Fruit fly (Drosophila melanogaster) whole organism, embryonic: ENCODE results near the gene CG13995.

Experiments used
- Abd-B ChIP-seq: fragments of 200-800 bp; sonication (Bioruptor generic); optimal IDR thresholded peaks from 2 replicates; lab custom pipeline; 2018; ENCODE audit warnings: missing biosample characterization, mild to moderate bottlenecking, missing genetic modification characterization, moderate library complexity
- Atf-2 ChIP-seq: fragments of 200-800 bp; sonication (Bioruptor generic); optimal IDR thresholded peaks from 2 replicates; lab custom pipeline; 2016; ENCODE audit warnings: missing biosample characterization, missing genetic modification characterization
- BEAF-32 ChIP-seq: fragments of 200-800 bp; sonication (Bioruptor generic); optimal IDR thresholded peaks from 3 replicates; lab custom pipeline; 2017; ENCODE audit warnings: missing biosample characterization, missing genetic modification characterization, mild to moderate bottlenecking, moderate library complexity, missing genetic modification reagents
- CG10267 ChIP-seq: fragments of 200-800 bp; sonication (Bioruptor generic); optimal IDR thresholded peaks from 2 replicates; lab custom pipeline; 2018; ENCODE audit warnings: missing biosample characterization, mild to moderate bottlenecking, missing genetic modification characterization, moderate library complexity
- CG11247 ChIP-seq: fragments of 200-800 bp; sonication (Bioruptor generic); IDR thresholded peaks from 2 replicates; pipeline ENCODE4 v1.3.6; 2022; ENCODE audit warnings: missing biosample characterization, missing genetic modification characterization
- CG11504 ChIP-seq: fragments of 200-800 bp; sonication (Bioruptor generic); optimal IDR thresholded peaks from 3 replicates; lab custom pipeline; 2019; ENCODE audit warnings: missing biosample characterization, mild to moderate bottlenecking, missing genetic modification characterization, moderate library complexity
- CG11695 ChIP-seq: fragments of 200-800 bp; sonication (Bioruptor generic); IDR thresholded peaks from 3 replicates; pipeline ENCODE4 v1.3.6; 2022; ENCODE audit warnings: missing biosample characterization, missing genetic modification characterization
- CG12391 ChIP-seq: fragments of 200-800 bp; sonication (Bioruptor generic); optimal IDR thresholded peaks from 3 replicates; lab custom pipeline; 2018; ENCODE audit warnings: missing biosample characterization, mild to moderate bottlenecking, missing genetic modification characterization, moderate library complexity
- CG13624 ChIP-seq: fragments of 200-800 bp; sonication (Bioruptor generic); optimal IDR thresholded peaks from 2 replicates; lab custom pipeline; 2016; ENCODE audit warnings: missing biosample characterization, missing genetic modification characterization
- CG15514 ChIP-seq: fragments of 200-800 bp; sonication (Bioruptor generic); optimal IDR thresholded peaks from 3 replicates; lab custom pipeline; 2017; ENCODE audit warnings: missing biosample characterization, missing genetic modification characterization, mild to moderate bottlenecking, moderate library complexity, missing genetic modification reagents
- CG17912 ChIP-seq: fragments of 200-800 bp; sonication (Bioruptor generic); optimal IDR thresholded peaks from 2 replicates; lab custom pipeline; 2018; ENCODE audit warnings: missing biosample characterization, mild to moderate bottlenecking, missing genetic modification characterization
- CG1792 ChIP-seq: fragments of 200-800 bp; sonication (Bioruptor generic); optimal IDR thresholded peaks from 2 replicates; lab custom pipeline; 2016; ENCODE audit warnings: missing biosample characterization, missing genetic modification characterization
- CG2199 ChIP-seq: fragments of 200-800 bp; sonication (Bioruptor generic); IDR thresholded peaks from 3 replicates; pipeline ENCODE4 v1.3.6; 2022; ENCODE audit warnings: missing biosample characterization, missing genetic modification characterization
- CG3163 ChIP-seq: fragments of 200-800 bp; sonication (Bioruptor generic); optimal IDR thresholded peaks from 3 replicates; lab custom pipeline; 2016; ENCODE audit warnings: missing biosample characterization, missing genetic modification characterization
- CG4424 ChIP-seq: fragments of 200-800 bp; sonication (Bioruptor generic); optimal IDR thresholded peaks from 3 replicates; lab custom pipeline; 2016; ENCODE audit warnings: missing biosample characterization, missing genetic modification characterization
- CG4617 ChIP-seq: fragments of 200-800 bp; sonication (Bioruptor generic); optimal IDR thresholded peaks from 3 replicates; lab custom pipeline; 2016; ENCODE audit warnings: missing biosample characterization, missing genetic modification characterization, borderline replicate concordance
- CG7963 ChIP-seq: fragments of 200-800 bp; sonication (Bioruptor generic); IDR thresholded peaks from 3 replicates; pipeline ENCODE4 v1.3.6; 2022; ENCODE audit warnings: missing biosample characterization, missing genetic modification characterization; ENCODE audit not compliant: partially characterized antibody
- CG8388 ChIP-seq: fragments of 200-800 bp; sonication (Bioruptor generic); optimal IDR thresholded peaks from 2 replicates; lab custom pipeline; 2019; ENCODE audit warnings: missing biosample characterization, mild to moderate bottlenecking, missing genetic modification characterization, moderate library complexity
- CG8765 ChIP-seq: fragments of 200-800 bp; sonication (Bioruptor generic); IDR thresholded peaks from 2 replicates; pipeline ENCODE4 v1.3.6; 2022; ENCODE audit warnings: missing biosample characterization, missing genetic modification characterization
- CHES-1-like ChIP-seq: fragments of 200-800 bp; sonication (Bioruptor generic); optimal IDR thresholded peaks from 2 replicates; lab custom pipeline; 2016; ENCODE audit warnings: missing biosample characterization, missing genetic modification characterization
- Camta ChIP-seq: fragments of 200-800 bp; sonication (Bioruptor generic); optimal IDR thresholded peaks from 2 replicates; lab custom pipeline; 2016; ENCODE audit warnings: missing biosample characterization, missing genetic modification characterization
- Deaf1 ChIP-seq: fragments of 200-800 bp; optimal IDR thresholded peaks from 3 replicates; lab custom pipeline; 2019; ENCODE audit warnings: missing biosample characterization, mild to moderate bottlenecking, missing genetic modification characterization, moderate library complexity
- Drgx ChIP-seq: fragments of 200-800 bp; sonication (Bioruptor generic); IDR thresholded peaks from 2 replicates; pipeline ENCODE4 v1.3.6; 2022; ENCODE audit warnings: missing biosample characterization, missing genetic modification characterization
- E2f2 ChIP-seq: fragments of 200-800 bp; sonication (Bioruptor generic); IDR thresholded peaks from 2 replicates; pipeline ENCODE4 v1.3.6; 2022; ENCODE audit warnings: missing biosample characterization, missing genetic modification characterization
- Fer1 ChIP-seq: fragments of 200-800 bp; sonication (Bioruptor generic); optimal IDR thresholded peaks from 2 replicates; lab custom pipeline; 2017; ENCODE audit warnings: missing biosample characterization, mild to moderate bottlenecking, missing genetic modification characterization
- Hr51 ChIP-seq, 2 experiments: fragments of 200-800 bp; sonication (Bioruptor generic); optimal IDR thresholded peaks; 2 replicates in 1 of 2; 3 replicates in 1 of 2; lab custom pipeline; 2016 to 2018; ENCODE audit warnings: missing biosample characterization in 2 of 2, missing genetic modification characterization in 2 of 2, mild to moderate bottlenecking in 1 of 2, moderate library complexity in 1 of 2
- Sin3A ChIP-seq: fragments of >200 bp; optimal IDR thresholded peaks from 2 replicates; lab custom pipeline; 2018
- Sox102F ChIP-seq: fragments of 200-800 bp; sonication (Bioruptor generic); optimal IDR thresholded peaks from 2 replicates; lab custom pipeline; 2018; ENCODE audit warnings: missing biosample characterization, mild to moderate bottlenecking, missing genetic modification characterization, moderate library complexity
- Sry-β ChIP-seq: fragments of 200-800 bp; sonication (Bioruptor generic); optimal IDR thresholded peaks from 2 replicates; lab custom pipeline; 2018; ENCODE audit warnings: missing biosample characterization, mild to moderate bottlenecking, missing genetic modification characterization, moderate library complexity
- Tbp ChIP-seq: fragments of >200 bp; optimal IDR thresholded peaks from 2 replicates; lab custom pipeline; 2018; ENCODE audit warnings: missing biosample characterization, missing genetic modification characterization
- btn ChIP-seq: fragments of 200-800 bp; sonication (Bioruptor generic); optimal IDR thresholded peaks from 2 replicates; lab custom pipeline; 2016; ENCODE audit warnings: missing biosample characterization, missing genetic modification characterization
- cas ChIP-seq: fragments of 200-800 bp; sonication (Bioruptor generic); IDR thresholded peaks from 2 replicates; pipeline ENCODE4 v1.3.6; 2022; ENCODE audit warnings: missing biosample characterization, missing genetic modification characterization
- danr ChIP-seq: fragments of 200-800 bp; sonication (Bioruptor generic); IDR thresholded peaks from 2 replicates; pipeline ENCODE4 v1.3.6; 2022; ENCODE audit warnings: missing biosample characterization, missing genetic modification characterization
- dm ChIP-seq: fragments of 200-800 bp; sonication (Bioruptor generic); optimal IDR thresholded peaks from 3 replicates; lab custom pipeline; 2016; ENCODE audit warnings: missing biosample characterization, missing genetic modification characterization
- eve ChIP-seq, 2 experiments: fragments of >200 bp; optimal IDR thresholded peaks; 2 replicates each; lab custom pipeline; 2017; ENCODE audit warnings: missing biosample characterization in 2 of 2, missing genetic modification characterization in 2 of 2
- exex ChIP-seq: fragments of 200-800 bp; sonication (Bioruptor generic); optimal IDR thresholded peaks from 4 replicates; lab custom pipeline; 2018; ENCODE audit warnings: missing biosample characterization, mild to moderate bottlenecking, missing genetic modification characterization, moderate library complexity
- fru ChIP-seq: fragments of >200 bp; optimal IDR thresholded peaks from 2 replicates; lab custom pipeline; 2017
- gem ChIP-seq: fragments of 200-800 bp; sonication (Bioruptor generic); optimal IDR thresholded peaks from 2 replicates; lab custom pipeline; 2019; ENCODE audit warnings: missing biosample characterization, mild to moderate bottlenecking, missing genetic modification characterization, moderate library complexity
- h ChIP-seq: fragments of >200 bp; optimal IDR thresholded peaks from 2 replicates; lab custom pipeline; 2017
- knrl ChIP-seq: fragments of 200-800 bp; sonication (Bioruptor generic); IDR thresholded peaks from 3 replicates; pipeline ENCODE4 v1.3.6; 2022; ENCODE audit warnings: missing biosample characterization, missing genetic modification characterization; ENCODE audit not compliant: partially characterized antibody
- lilli ChIP-seq: fragments of 200-800 bp; sonication (Bioruptor generic); optimal IDR thresholded peaks from 3 replicates; lab custom pipeline; 2016; ENCODE audit warnings: missing biosample characterization, missing genetic modification characterization
- lov ChIP-seq, 2 experiments: fragments of 200-800 bp in 1 of 2; fragments of >200 bp in 1 of 2; sonication (Bioruptor generic) in 1 of 2; IDR thresholded peaks in 1 of 2; optimal IDR thresholded peaks in 1 of 2; 2 replicates in 1 of 2; 3 replicates in 1 of 2; pipeline versions ENCODE4 v1.3.6 to Lab custom; 2017 to 2022; ENCODE audit warnings: missing biosample characterization in 1 of 2, missing genetic modification characterization in 1 of 2
- pfk ChIP-seq: fragments of 200-800 bp; sonication (Bioruptor generic); optimal IDR thresholded peaks from 2 replicates; lab custom pipeline; 2018; ENCODE audit warnings: missing biosample characterization, mild to moderate bottlenecking, missing genetic modification characterization, moderate library complexity
- pita ChIP-seq: fragments of 200-800 bp; sonication (Bioruptor generic); optimal IDR thresholded peaks from 2 replicates; lab custom pipeline; 2017; ENCODE audit warnings: missing biosample characterization, mild to moderate bottlenecking, missing genetic modification characterization
- rib ChIP-seq: fragments of 200-800 bp; sonication (Bioruptor generic); IDR thresholded peaks from 2 replicates; pipeline ENCODE4 v1.3.6; 2022; ENCODE audit warnings: missing biosample characterization, missing genetic modification characterization
- run ChIP-seq: fragments of 200-800 bp; sonication (Bioruptor generic); optimal IDR thresholded peaks from 3 replicates; lab custom pipeline; 2018; ENCODE audit warnings: missing biosample characterization, mild to moderate bottlenecking, missing genetic modification characterization
- tup ChIP-seq: fragments of 200-800 bp; sonication (Bioruptor generic); optimal IDR thresholded peaks from 2 replicates; lab custom pipeline; 2016; ENCODE audit warnings: missing biosample characterization, mild to moderate bottlenecking, missing genetic modification characterization, moderate library complexity
- vnd ChIP-seq: fragments of 200-800 bp; sonication (Bioruptor generic); IDR thresholded peaks from 3 replicates; pipeline ENCODE4 v1.3.6; 2022; ENCODE audit warnings: missing biosample characterization, missing genetic modification characterization; ENCODE audit not compliant: partially characterized antibody

The CG13995 gene

DNA sequence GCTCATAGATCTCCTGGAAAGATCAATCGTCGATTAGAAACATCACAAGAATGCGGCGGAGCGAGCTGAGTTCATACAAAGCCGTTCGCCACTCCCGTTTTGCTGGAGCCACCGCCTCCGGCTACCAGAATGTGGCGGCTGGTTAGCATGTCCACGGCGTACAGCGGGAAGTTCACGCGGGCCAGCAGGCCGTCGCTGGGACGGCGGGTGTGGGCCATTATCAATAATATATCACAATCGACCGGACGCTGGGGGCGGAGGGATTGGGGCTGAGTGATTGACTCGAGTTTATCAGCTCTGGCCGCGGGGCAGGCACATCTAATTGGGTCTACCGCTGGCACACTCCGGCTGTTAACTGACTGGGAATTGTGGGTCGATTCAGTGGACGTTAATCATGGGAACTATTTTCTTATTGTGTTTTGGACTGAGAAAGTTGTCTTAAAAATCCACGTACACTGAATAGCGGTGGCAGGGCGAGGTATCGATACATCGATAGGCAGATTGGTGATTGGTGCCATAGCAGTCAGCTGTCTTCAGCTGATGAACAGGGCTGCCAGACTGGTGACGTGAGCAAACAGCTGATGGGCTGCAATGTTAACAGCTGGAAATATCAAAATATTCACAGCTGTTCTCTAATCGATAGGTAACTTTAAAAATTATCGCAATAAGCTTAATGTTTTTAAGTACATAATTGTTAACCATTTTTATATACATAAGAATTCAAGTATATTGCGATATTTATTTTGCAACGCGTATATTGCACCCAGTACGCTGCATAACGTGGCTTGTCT lies 44.6 kb downstream of the CG13995 start, which contains the start of gene CG9175 (continued):
- no peak for TF ChIP-seq tup (GFP tag; lab: Kevin White, UChicago)
- TF ChIP-seq CG11504 (tag; lab: Kevin White, UChicago), result peak; percentile 43
- peak; percentile 58 for TF ChIP-seq CG12391
- no peak for TF ChIP-seq pita (GFP tag; lab: Kevin White, UChicago)
- TF ChIP-seq Sin3A, result peak; percentile 73
- peak; percentile 89 for TF ChIP-seq CHES-1-like (GFP tag; lab: Kevin White, UChicago)
- TF ChIP-seq CG8765 (GFP tag; lab: Robert Waterston, UW), result no peak
- peak; percentile 29 for TF ChIP-seq Deaf1
- TF ChIP-seq cas (GFP tag; lab: Robert Waterston, UW), result peak; percentile 58; the same call in 1 of the 2 replicates
- peak; percentile 7 for TF ChIP-seq Atf-2 (GFP tag; lab: Kevin White, UChicago)
- TF ChIP-seq Hr51 (GFP tag; optimal IDR thresholded peaks at IDR 0.05; lab: Kevin White, UChicago), result peak; percentile 2 to 42
- TF ChIP-seq Sry-β (GFP tag; lab: Kevin White, UChicago), result peak; percentile 35
- no peak for TF ChIP-seq Abd-B (GFP tag; lab: Kevin White, UChicago)
- TF ChIP-seq eve (GFP tag; optimal IDR thresholded peaks at IDR 0.05; lab: Kevin White, UChicago), result no peak
- TF ChIP-seq exex (tag; lab: Kevin White, UChicago), result peak; percentile 34
- TF ChIP-seq Tbp, result no peak
- no peak for TF ChIP-seq run
- peak; percentile 96 for TF ChIP-seq CG4617
- peak; percentile 23 for TF ChIP-seq CG3163 (GFP tag; lab: Kevin White, UChicago)
- peak; percentile 33; the same call in 1 of the 2 replicates for TF ChIP-seq rib (GFP tag; lab: Robert Waterston, UW)
- peak; percentile 63 for TF ChIP-seq CG17912 (GFP tag; lab: Kevin White, UChicago)
- TF ChIP-seq CG7963 (GFP tag; lab: Robert Waterston, UW), result peak; percentile 93
- TF ChIP-seq lilli (GFP tag; lab: Kevin White, UChicago), result peak; percentile 41
- TF ChIP-seq CG15514 (GFP tag; lab: Kevin White, UChicago), result peak; percentile 81
- TF ChIP-seq CG4424 (GFP tag; lab: Kevin White, UChicago), result peak; percentile 42
- TF ChIP-seq Sox102F (GFP tag; lab: Kevin White, UChicago), result no peak
- peak; percentile 55; the same call in 1 of the 2 replicates for TF ChIP-seq E2f2 (GFP tag; lab: Robert Waterston, UW)
- no peak for TF ChIP-seq fru (lab: Kevin White, UChicago)
- TF ChIP-seq pfk (GFP tag; lab: Kevin White, UChicago), result peak; percentile 35
- TF ChIP-seq Camta (GFP tag; lab: Kevin White, UChicago), result peak; percentile 3
- no peak for TF ChIP-seq h (lab: Kevin White, UChicago)
- peak; percentile 68 for TF ChIP-seq CG13624
- no peak for TF ChIP-seq danr (GFP tag; lab: Robert Waterston, UW)
- TF ChIP-seq CG8388 (GFP tag; lab: Kevin White, UChicago), result peak; percentile 40
- TF ChIP-seq vnd (GFP tag; lab: Robert Waterston, UW), result peak; percentile 87
- peak; percentile 22 for TF ChIP-seq dm (GFP tag; lab: Kevin White, UChicago)
- 0 out of 2 replicates have a peak, but pooled peaks have one; percentile 13 for TF ChIP-seq CG11247 (GFP tag; lab: Robert Waterston, UW)
- no peak for TF ChIP-seq lov (optimal IDR thresholded peaks at IDR 0.05; lab: Kevin White, UChicago)
- TF ChIP-seq lov (GFP tag; IDR thresholded peaks at IDR 0.05; lab: Robert Waterston, UW), result no peak
- TF ChIP-seq gem (tag; lab: Kevin White, UChicago), result peak; percentile 4
- peak; percentile 15 for TF ChIP-seq CG1792 (GFP tag; lab: Kevin White, UChicago)
- TF ChIP-seq Drgx (GFP tag; lab: Robert Waterston, UW), result 0 out of 2 replicates have a peak, but pooled peaks have one; percentile 24
- TF ChIP-seq CG10267 (tag; lab: Kevin White, UChicago), result peak; percentile 59
- peak; percentile 99 for TF ChIP-seq BEAF-32 (GFP tag; lab: Kevin White, UChicago)
- TF ChIP-seq CG11695 (GFP tag; lab: Robert Waterston, UW), result 0 out of 3 replicates have a peak, but pooled peaks have one; percentile 37
- TF ChIP-seq CG2199 (GFP tag; lab: Robert Waterston, UW), result peak; percentile 22; the same call in 1 of the 3 replicates
- no peak for TF ChIP-seq btn (GFP tag; lab: Kevin White, UChicago)
- peak; percentile 94 for TF ChIP-seq knrl (GFP tag; lab: Robert Waterston, UW)
- TF ChIP-seq Fer1 (GFP tag; lab: Kevin White, UChicago), result peak; percentile 58
